Fruit fly (Drosophila melanogaster) whole organism, adult: ENCODE measurements around the gene CG13021.

Source experiments
- CG11617 ChIP-seq: fragments of 200-800 bp; sonication (Bioruptor generic); optimal IDR thresholded peaks from 2 replicates; lab custom pipeline; 2017; ENCODE audit warnings: mild to moderate bottlenecking, missing biosample characterization, missing genetic modification reagents, missing genetic modification characterization
- CG12768 ChIP-seq: fragments of 200-800 bp; sonication (Bioruptor generic); optimal IDR thresholded peaks from 2 replicates; lab custom pipeline; 2017; ENCODE audit warnings: missing biosample characterization, missing genetic modification characterization, mild to moderate bottlenecking, moderate library complexity, missing genetic modification reagents
- CG14711 ChIP-seq: fragments of 200-800 bp; sonication (Bioruptor generic); optimal IDR thresholded peaks from 2 replicates; lab custom pipeline; 2018; ENCODE audit warnings: missing biosample characterization, mild to moderate bottlenecking, missing genetic modification characterization, moderate library complexity
- CG33017 ChIP-seq: fragments of 200-800 bp; sonication (Bioruptor generic); optimal IDR thresholded peaks from 2 replicates; lab custom pipeline; 2018; ENCODE audit warnings: missing biosample characterization, mild to moderate bottlenecking, missing genetic modification characterization, moderate library complexity
- CG5204 ChIP-seq: fragments of 200-800 bp; sonication (Bioruptor generic); optimal IDR thresholded peaks from 2 replicates; lab custom pipeline; 2016; ENCODE audit warnings: missing biosample characterization, missing genetic modification characterization
- CG7101 ChIP-seq: fragments of 200-800 bp; sonication (Bioruptor generic); optimal IDR thresholded peaks from 2 replicates; lab custom pipeline; 2018; ENCODE audit warnings: missing biosample characterization, mild to moderate bottlenecking, missing genetic modification characterization, moderate library complexity
- Hr96 ChIP-seq: fragments of 200-800 bp; sonication (Bioruptor generic); optimal IDR thresholded peaks from 2 replicates; lab custom pipeline; 2016; ENCODE audit warnings: missing biosample characterization, missing genetic modification characterization
- Mnt ChIP-seq: fragments of 200-800 bp; sonication (Bioruptor generic); optimal IDR thresholded peaks from 2 replicates; lab custom pipeline; 2016; ENCODE audit warnings: missing biosample characterization, mild to moderate bottlenecking, missing genetic modification characterization
- cnc ChIP-seq, 2 experiments: fragments of >200 bp; optimal IDR thresholded peaks; 2 replicates each; lab custom pipeline; 2017
- ovo ChIP-seq: fragments of 200-800 bp; sonication (Bioruptor generic); optimal IDR thresholded peaks from 2 replicates; lab custom pipeline; 2016; ENCODE audit warnings: missing biosample characterization, missing genetic modification characterization
- pad ChIP-seq: fragments of 200-800 bp; sonication (Bioruptor generic); optimal IDR thresholded peaks from 3 replicates; lab custom pipeline; 2017; ENCODE audit warnings: missing biosample characterization, missing genetic modification characterization, mild to moderate bottlenecking, moderate library complexity, missing genetic modification reagents
- toe ChIP-seq: fragments of 200-800 bp; sonication (Bioruptor generic); optimal IDR thresholded peaks from 2 replicates; lab custom pipeline; 2016; ENCODE audit warnings: missing biosample characterization, missing genetic modification characterization

DNA sequence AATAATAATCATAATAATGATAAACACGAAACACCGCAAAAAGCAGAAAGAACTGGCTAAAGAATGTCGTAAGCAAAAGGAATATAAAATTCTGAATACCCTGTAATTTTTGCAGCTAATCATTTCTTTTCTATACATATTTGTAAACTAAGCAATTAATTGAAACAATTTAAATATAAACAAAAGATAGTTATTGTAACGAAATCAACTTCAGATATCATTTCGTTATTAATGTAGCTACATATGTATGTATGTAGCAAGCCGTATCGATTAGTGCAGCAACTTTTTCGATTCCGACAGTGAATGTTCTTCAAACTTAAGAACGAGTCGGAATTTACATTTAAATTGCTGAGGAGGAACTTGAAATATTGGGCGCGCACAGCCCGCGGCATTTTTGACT is 40.5 kb upstream of the CG13021 start:
- TF ChIP-seq CG33017 (no peak), pad (GFP tag; lab: Kevin White, UChicago) (no peak), CG7101 (no peak), CG12768 (no peak), Mnt (GFP tag; lab: Kevin White, UChicago) (no peak), ovo (GFP tag; lab: Kevin White, UChicago) (no peak), toe (GFP tag; lab: Kevin White, UChicago) (no peak), Hr96 (GFP tag; lab: Kevin White, UChicago) (no peak), CG5204 (GFP tag; lab: Kevin White, UChicago) (no peak), cnc (optimal IDR thresholded peaks at IDR 0.05; lab: Kevin White, UChicago) (no peak), CG14711 (tag; lab: Kevin White, UChicago) (no peak), CG11617 (GFP tag; lab: Kevin White, UChicago) (no peak)
